Worm (Caenorhabditis elegans): ENCODE results near the gene rei-2.

Gene rei-2

ce11 chrX:1060705-1061104 lies 27.2 kb downstream of the rei-2 start:
- TF ChIP-seq scrt-1 (GFP tag; IDR thresholded peaks at IDR 0.05) (no peak), tra-4 (tag; optimal IDR thresholded peaks at IDR 0.05) (no peak), hmbx-1 (tag; optimal IDR thresholded peaks at IDR 0.05) (no peak), pes-1 (GFP tag; IDR thresholded peaks at IDR 0.05) (no peak), ceh-36 (tag; optimal IDR thresholded peaks at IDR 0.05) (no peak), ceh-13 (GFP tag; optimal IDR thresholded peaks at IDR 0.05) (no peak), hmg-4 (GFP tag; optimal IDR thresholded peaks at IDR 0.05) (no peak), B0310.2 (tag; optimal IDR thresholded peaks at IDR 0.05) (no peak), flt-1 (GFP tag; IDR thresholded peaks at IDR 0.05) (no peak), aly-1 (tag; optimal IDR thresholded peaks at IDR 0.05) (no peak), ama-1 (optimal IDR thresholded peaks at IDR 0.05) (no peak)

DNA sequence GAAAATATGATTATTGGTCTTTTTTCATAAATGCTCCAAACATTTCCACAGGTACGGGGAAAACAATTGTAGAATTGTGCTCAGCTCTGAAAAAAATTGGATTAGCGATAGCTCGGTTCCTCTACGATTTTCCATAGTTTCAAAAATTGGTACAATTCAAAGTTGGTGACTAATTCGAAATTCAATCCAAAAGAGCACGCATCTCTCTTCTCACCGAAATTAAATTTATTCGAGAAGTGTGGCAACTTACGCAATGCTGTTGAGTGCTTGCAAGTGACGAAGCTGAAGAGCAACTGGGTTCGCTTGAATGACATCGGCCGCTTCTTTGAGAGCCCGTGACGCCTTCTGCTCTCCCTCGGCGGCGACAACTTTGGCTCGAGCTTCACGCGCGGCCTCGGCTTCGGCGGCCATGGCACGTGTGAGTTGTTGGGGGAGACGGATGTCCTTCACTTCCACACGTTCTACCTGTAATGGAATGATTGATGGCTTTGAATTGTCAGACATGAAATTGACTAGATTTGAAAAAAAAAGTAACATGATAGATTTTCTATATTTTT lies 30.0 kb downstream of the rei-2 start:
- TF ChIP-seq F13C5.2 (tag; optimal IDR thresholded peaks at IDR 0.05) (no peak), hmg-4 (GFP tag; optimal IDR thresholded peaks at IDR 0.05) (no peak), flt-1 (GFP tag; IDR thresholded peaks at IDR 0.05) (no peak), tbx-11 (GFP tag; IDR thresholded peaks at IDR 0.05) (no peak), ets-7 (tag; optimal IDR thresholded peaks at IDR 0.05) (no peak), pes-1 (GFP tag; IDR thresholded peaks at IDR 0.05) (no peak), ceh-36 (tag; optimal IDR thresholded peaks at IDR 0.05) (no peak), tra-4 (tag; optimal IDR thresholded peaks at IDR 0.05) (no peak), aly-1 (tag; optimal IDR thresholded peaks at IDR 0.05) (no peak), tbx-37 (GFP tag; conservative IDR thresholded peaks at IDR 0.05) (no peak), sea-1 (GFP tag; conservative IDR thresholded peaks at IDR 0.05) (no peak), hnd-1 (tag; optimal IDR thresholded peaks at IDR 0.05) (no peak), B0310.2 (tag; optimal IDR thresholded peaks at IDR 0.05) (no peak), hmbx-1 (tag; optimal IDR thresholded peaks at IDR 0.05) (no peak), ceh-13 (GFP tag; optimal IDR thresholded peaks at IDR 0.05) (no peak), ama-1 (optimal IDR thresholded peaks at IDR 0.05) (no peak), scrt-1 (GFP tag; IDR thresholded peaks at IDR 0.05) (no peak)

DNA sequence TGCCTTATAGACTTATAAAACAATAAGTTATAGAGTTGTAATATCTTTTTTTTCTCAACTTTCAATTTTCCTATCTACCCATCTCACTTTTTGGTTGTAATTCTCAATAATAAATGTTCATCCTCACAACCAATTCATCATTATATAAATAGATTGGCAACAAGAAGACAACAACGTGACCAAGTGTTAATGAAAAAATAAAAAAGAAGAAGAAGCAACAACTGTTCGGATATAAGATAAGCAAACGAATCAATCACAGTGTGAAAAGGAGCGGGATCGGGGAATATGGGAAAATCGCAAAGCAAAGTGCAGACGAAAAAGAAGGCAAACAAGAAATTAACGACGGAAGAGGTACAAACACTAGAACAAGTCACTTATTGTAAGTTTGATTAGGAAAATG lies 34.0 kb downstream of the rei-2 start, which contains the start of gene ncs-3:
TSS of gene ncs-3 (plus strand) at position 153 of the 400 bp plus-strand sequence.
- TF ChIP-seq tbx-11 (GFP tag; IDR thresholded peaks at IDR 0.05) (no peak), F13C5.2 (tag; optimal IDR thresholded peaks at IDR 0.05) (no peak), sea-1 (GFP tag; conservative IDR thresholded peaks at IDR 0.05) (no peak), hmg-4 (GFP tag; optimal IDR thresholded peaks at IDR 0.05) (no peak), ceh-36 (tag; optimal IDR thresholded peaks at IDR 0.05) (no peak), tra-4 (tag; optimal IDR thresholded peaks at IDR 0.05) (no peak), hnd-1 (tag; optimal IDR thresholded peaks at IDR 0.05) (no peak), ceh-13 (GFP tag; optimal IDR thresholded peaks at IDR 0.05) (no peak), B0310.2 (tag; optimal IDR thresholded peaks at IDR 0.05) (no peak), tbx-37 (GFP tag; conservative IDR thresholded peaks at IDR 0.05) (no peak), aly-1 (tag; optimal IDR thresholded peaks at IDR 0.05) (no peak), ama-1 (optimal IDR thresholded peaks at IDR 0.05) (no peak)

- TF ChIP-seq B0310.2 (tag; optimal IDR thresholded peaks at IDR 0.05) (no peak), flt-1 (GFP tag; IDR thresholded peaks at IDR 0.05) (no peak), tra-4 (tag; optimal IDR thresholded peaks at IDR 0.05) (no peak), hmg-4 (GFP tag; optimal IDR thresholded peaks at IDR 0.05) (no peak), F13C5.2 (tag; optimal IDR thresholded peaks at IDR 0.05) (no peak), scrt-1 (GFP tag; IDR thresholded peaks at IDR 0.05) (no peak), ets-7 (tag; optimal IDR thresholded peaks at IDR 0.05) (no peak), sea-1 (GFP tag; conservative IDR thresholded peaks at IDR 0.05) (no peak), ceh-13 (GFP tag; optimal IDR thresholded peaks at IDR 0.05) (no peak), ceh-36 (tag; optimal IDR thresholded peaks at IDR 0.05) (no peak), tbx-37 (GFP tag; conservative IDR thresholded peaks at IDR 0.05) (no peak), aly-1 (tag; optimal IDR thresholded peaks at IDR 0.05) (no peak), hnd-1 (tag; optimal IDR thresholded peaks at IDR 0.05) (no peak), ama-1 (optimal IDR thresholded peaks at IDR 0.05) (no peak), hmbx-1 (tag; optimal IDR thresholded peaks at IDR 0.05) (no peak)
Observed at ce11 chrX:1052960-1053359, 35.0 kb downstream of the rei-2 start.

ce11 chrX:1051041-1051440 lies 36.9 kb downstream of the rei-2 start:
- no peak for TF ChIP-seq pes-1 (GFP tag; IDR thresholded peaks at IDR 0.05)
- no peak for TF ChIP-seq sea-1 (GFP tag; conservative IDR thresholded peaks at IDR 0.05)
- TF ChIP-seq B0310.2 (tag; optimal IDR thresholded peaks at IDR 0.05), result no peak
- TF ChIP-seq tbx-11 (GFP tag; IDR thresholded peaks at IDR 0.05), result no peak
- TF ChIP-seq tbx-37 (GFP tag; conservative IDR thresholded peaks at IDR 0.05), result no peak
- TF ChIP-seq flt-1 (GFP tag; IDR thresholded peaks at IDR 0.05), result no peak
- TF ChIP-seq scrt-1 (GFP tag; IDR thresholded peaks at IDR 0.05), result no peak
- no peak for TF ChIP-seq ama-1 (optimal IDR thresholded peaks at IDR 0.05)
- no peak for TF ChIP-seq aly-1 (tag; optimal IDR thresholded peaks at IDR 0.05)
- no peak for TF ChIP-seq ceh-13 (GFP tag; optimal IDR thresholded peaks at IDR 0.05)
- no peak for TF ChIP-seq hmg-4 (GFP tag; optimal IDR thresholded peaks at IDR 0.05)
- TF ChIP-seq F13C5.2 (tag; optimal IDR thresholded peaks at IDR 0.05), result no peak
- TF ChIP-seq hnd-1 (tag; optimal IDR thresholded peaks at IDR 0.05), result no peak
- no peak for TF ChIP-seq ceh-36 (tag; optimal IDR thresholded peaks at IDR 0.05)
- TF ChIP-seq hmbx-1 (tag; optimal IDR thresholded peaks at IDR 0.05), result no peak

ce11 chrX:1046156-1046831 lies 41.7 kb downstream of the rei-2 start, which contains the start of gene vpat-1:
TSS of gene vpat-1 (minus strand) at chrX:1046206.
- TF ChIP-seq hnd-1 (tag; optimal IDR thresholded peaks at IDR 0.05) (no peak), F13C5.2 (tag; optimal IDR thresholded peaks at IDR 0.05) (no peak), ets-7 (tag; optimal IDR thresholded peaks at IDR 0.05) (no peak), tbx-37 (GFP tag; conservative IDR thresholded peaks at IDR 0.05) (no peak), hmbx-1 (tag; optimal IDR thresholded peaks at IDR 0.05) (no peak), B0310.2 (tag; optimal IDR thresholded peaks at IDR 0.05) (no peak), aly-1 (tag; optimal IDR thresholded peaks at IDR 0.05) (no peak), ceh-13 (GFP tag; optimal IDR thresholded peaks at IDR 0.05) (no peak), hmg-4 (GFP tag; optimal IDR thresholded peaks at IDR 0.05) (no peak), sea-1 (GFP tag; conservative IDR thresholded peaks at IDR 0.05) (no peak), flt-1 (GFP tag; IDR thresholded peaks at IDR 0.05) (no peak), ama-1 (optimal IDR thresholded peaks at IDR 0.05) (no peak), tbx-11 (GFP tag; IDR thresholded peaks at IDR 0.05) (no peak), scrt-1 (GFP tag; IDR thresholded peaks at IDR 0.05) (no peak), tra-4 (tag; optimal IDR thresholded peaks at IDR 0.05) (no peak), ceh-36 (tag; optimal IDR thresholded peaks at IDR 0.05) (no peak), pes-1 (GFP tag; IDR thresholded peaks at IDR 0.05) (no peak)

Data from whole organism, early embryonic.